Fruit fly (Drosophila melanogaster) whole organism, embryonic: ENCODE results near the gene Obp99a.

Experiments used
- Atf6 ChIP-seq: fragments of 200-800 bp; sonication (Bioruptor generic); IDR thresholded peaks from 2 replicates; pipeline ENCODE4 v1.3.6; 2022; ENCODE audit warnings: missing biosample characterization, missing genetic modification characterization
- BEAF-32 ChIP-seq: fragments of 200-800 bp; sonication (Bioruptor generic); optimal IDR thresholded peaks from 3 replicates; lab custom pipeline; 2017; ENCODE audit warnings: missing biosample characterization, missing genetic modification characterization, mild to moderate bottlenecking, moderate library complexity, missing genetic modification reagents
- CG11247 ChIP-seq: fragments of 200-800 bp; sonication (Bioruptor generic); IDR thresholded peaks from 2 replicates; pipeline ENCODE4 v1.3.6; 2022; ENCODE audit warnings: missing biosample characterization, missing genetic modification characterization
- CG11456 ChIP-seq: fragments of 200-800 bp; sonication (Bioruptor generic); IDR thresholded peaks from 3 replicates; pipeline ENCODE4 v1.3.6; 2022; ENCODE audit warnings: missing biosample characterization, missing genetic modification characterization
- CG11504 ChIP-seq: fragments of 200-800 bp; sonication (Bioruptor generic); optimal IDR thresholded peaks from 3 replicates; lab custom pipeline; 2019; ENCODE audit warnings: missing biosample characterization, mild to moderate bottlenecking, missing genetic modification characterization, moderate library complexity
- CG12219 ChIP-seq: fragments of 200-800 bp; sonication (Bioruptor generic); optimal IDR thresholded peaks from 3 replicates; lab custom pipeline; 2018; ENCODE audit warnings: missing biosample characterization, mild to moderate bottlenecking, missing genetic modification characterization
- CG12942 ChIP-seq: fragments of 200-800 bp; sonication (Bioruptor generic); optimal IDR thresholded peaks from 3 replicates; lab custom pipeline; 2016; ENCODE audit warnings: missing biosample characterization, missing genetic modification characterization
- CG1603 ChIP-seq: fragments of 200-800 bp; sonication (Bioruptor generic); optimal IDR thresholded peaks from 2 replicates; lab custom pipeline; 2019; ENCODE audit warnings: missing biosample characterization, mild to moderate bottlenecking, missing genetic modification characterization, moderate library complexity
- CG17802 ChIP-seq: fragments of 200-800 bp; sonication (Bioruptor generic); optimal IDR thresholded peaks from 2 replicates; lab custom pipeline; 2018; ENCODE audit warnings: missing biosample characterization, mild to moderate bottlenecking, missing genetic modification characterization, moderate library complexity
- CG17912 ChIP-seq: fragments of 200-800 bp; sonication (Bioruptor generic); optimal IDR thresholded peaks from 2 replicates; lab custom pipeline; 2018; ENCODE audit warnings: missing biosample characterization, mild to moderate bottlenecking, missing genetic modification characterization
- CG18262 ChIP-seq: fragments of 200-800 bp; optimal IDR thresholded peaks from 3 replicates; lab custom pipeline; 2019; ENCODE audit warnings: missing biosample characterization, mild to moderate bottlenecking, missing genetic modification characterization, moderate library complexity
- CG2202 ChIP-seq: fragments of 200-800 bp; sonication (Bioruptor generic); optimal IDR thresholded peaks from 2 replicates; lab custom pipeline; 2018; ENCODE audit warnings: missing biosample characterization, mild to moderate bottlenecking, missing genetic modification characterization
- CG2678 ChIP-seq: fragments of 200-800 bp; sonication (Bioruptor generic); optimal IDR thresholded peaks from 3 replicates; lab custom pipeline; 2019; ENCODE audit warnings: missing biosample characterization, mild to moderate bottlenecking, missing genetic modification characterization, moderate library complexity
- CG33213 ChIP-seq: fragments of 200-800 bp; sonication (Bioruptor generic); optimal IDR thresholded peaks from 3 replicates; lab custom pipeline; 2016; ENCODE audit warnings: missing biosample characterization, missing genetic modification characterization
- CG3995 ChIP-seq: fragments of 200-800 bp; sonication (Bioruptor generic); optimal IDR thresholded peaks from 3 replicates; lab custom pipeline; 2016; ENCODE audit warnings: missing biosample characterization, missing genetic modification characterization
- CG4360 ChIP-seq: fragments of 200-800 bp; sonication (Bioruptor generic); IDR thresholded peaks from 2 replicates; pipeline ENCODE4 v1.3.6; 2022; ENCODE audit warnings: missing biosample characterization, missing genetic modification characterization
- CG7271 ChIP-seq: fragments of 200-800 bp; sonication (Bioruptor generic); optimal IDR thresholded peaks from 2 replicates; lab custom pipeline; 2018; ENCODE audit warnings: missing biosample characterization, mild to moderate bottlenecking, missing genetic modification characterization, moderate library complexity
- CG7786 ChIP-seq: fragments of 200-800 bp; sonication (Bioruptor generic); optimal IDR thresholded peaks from 2 replicates; lab custom pipeline; 2016; ENCODE audit warnings: missing biosample characterization, missing genetic modification characterization
- Dfd ChIP-seq, 2 experiments: fragments of >200 bp; optimal IDR thresholded peaks; 2 replicates each; lab custom pipeline; 2017; ENCODE audit warnings: missing biosample characterization in 2 of 2, missing genetic modification characterization in 2 of 2
- Fer2 ChIP-seq: fragments of 200-800 bp; sonication (Bioruptor generic); optimal IDR thresholded peaks from 2 replicates; lab custom pipeline; 2018; ENCODE audit warnings: missing biosample characterization, mild to moderate bottlenecking, missing genetic modification characterization, moderate library complexity
- HLH54F ChIP-seq: fragments of 200-800 bp; sonication (Bioruptor generic); optimal IDR thresholded peaks from 3 replicates; lab custom pipeline; 2016; ENCODE audit warnings: missing biosample characterization, missing genetic modification characterization
- HLHmδ ChIP-seq: fragments of 200-800 bp; sonication (Bioruptor generic); optimal IDR thresholded peaks from 2 replicates; lab custom pipeline; 2018; ENCODE audit warnings: missing biosample characterization, mild to moderate bottlenecking, missing genetic modification characterization, moderate library complexity
- HmgD ChIP-seq: fragments of 200-800 bp; sonication (Bioruptor generic); optimal IDR thresholded peaks from 3 replicates; lab custom pipeline; 2016; ENCODE audit warnings: missing biosample characterization, missing genetic modification characterization
- HmgZ ChIP-seq: fragments of 200-800 bp; sonication (Bioruptor generic); optimal IDR thresholded peaks from 2 replicates; lab custom pipeline; 2018; ENCODE audit warnings: missing biosample characterization, mild to moderate bottlenecking, missing genetic modification characterization
- Hr39 ChIP-seq: fragments of >200 bp; optimal IDR thresholded peaks from 2 replicates; lab custom pipeline; 2017
- Lhr ChIP-seq: fragments of 200-800 bp; sonication (Bioruptor generic); optimal IDR thresholded peaks from 3 replicates; lab custom pipeline; 2017; ENCODE audit warnings: mild to moderate bottlenecking, missing biosample characterization, missing genetic modification reagents, missing genetic modification characterization
- Lpt ChIP-seq: fragments of >200 bp; optimal IDR thresholded peaks from 2 replicates; lab custom pipeline; 2018; ENCODE audit warnings: missing biosample characterization, missing genetic modification characterization
- NC2α ChIP-seq: fragments of 200-800 bp; sonication (Bioruptor generic); optimal IDR thresholded peaks from 2 replicates; lab custom pipeline; 2016; ENCODE audit warnings: missing biosample characterization, missing genetic modification characterization
- Nf-YA ChIP-seq: fragments of 200-800 bp; sonication (Bioruptor generic); IDR thresholded peaks from 2 replicates; pipeline ENCODE4 v1.3.6; 2022; ENCODE audit warnings: missing biosample characterization, missing genetic modification characterization
- Sin3A ChIP-seq: fragments of >200 bp; optimal IDR thresholded peaks from 2 replicates; lab custom pipeline; 2018
- Stat92E ChIP-seq, 3 experiments: fragments of >200 bp in 2 of 3; fragments of 200-800 bp in 1 of 3; sonication (Bioruptor generic) in 1 of 3; optimal IDR thresholded peaks; 2 replicates each; lab custom pipeline; 2017 to 2019; ENCODE audit warnings: missing biosample characterization in 3 of 3, missing genetic modification characterization in 3 of 3, mild to moderate bottlenecking in 1 of 3, moderate library complexity in 1 of 3
- abd-A ChIP-seq: fragments of 200-800 bp; sonication (Bioruptor generic); optimal IDR thresholded peaks from 3 replicates; lab custom pipeline; 2019; ENCODE audit warnings: missing biosample characterization, mild to moderate bottlenecking, missing genetic modification characterization, moderate library complexity
- br ChIP-seq: fragments of >200 bp; optimal IDR thresholded peaks from 2 replicates; lab custom pipeline; 2017
- cas ChIP-seq: fragments of 200-800 bp; sonication (Bioruptor generic); IDR thresholded peaks from 2 replicates; pipeline ENCODE4 v1.3.6; 2022; ENCODE audit warnings: missing biosample characterization, missing genetic modification characterization
- croc ChIP-seq: fragments of 200-800 bp; sonication (Bioruptor generic); conservative IDR thresholded peaks from 3 replicates; pipeline ENCODE4 v1.3.6; 2022; ENCODE audit warnings: missing biosample characterization, missing genetic modification characterization
- dan ChIP-seq: fragments of 200-800 bp; sonication (Bioruptor generic); IDR thresholded peaks from 2 replicates; pipeline ENCODE4 v1.3.6; 2022; ENCODE audit warnings: missing biosample characterization, missing genetic modification characterization
- danr ChIP-seq: fragments of 200-800 bp; sonication (Bioruptor generic); IDR thresholded peaks from 2 replicates; pipeline ENCODE4 v1.3.6; 2022; ENCODE audit warnings: missing biosample characterization, missing genetic modification characterization
- dimm ChIP-seq: fragments of 200-800 bp; sonication (Bioruptor generic); IDR thresholded peaks from 2 replicates; pipeline ENCODE4 v1.3.6; 2022; ENCODE audit warnings: missing biosample characterization, missing genetic modification characterization
- fd3F ChIP-seq: fragments of 200-800 bp; sonication (Bioruptor generic); optimal IDR thresholded peaks from 2 replicates; lab custom pipeline; 2018; ENCODE audit warnings: missing biosample characterization, mild to moderate bottlenecking, missing genetic modification characterization, moderate library complexity
- fru ChIP-seq: fragments of >200 bp; optimal IDR thresholded peaks from 2 replicates; lab custom pipeline; 2017
- fu2 ChIP-seq: fragments of 200-800 bp; sonication (Bioruptor generic); optimal IDR thresholded peaks from 2 replicates; lab custom pipeline; 2016; ENCODE audit warnings: missing biosample characterization, missing genetic modification characterization
- grau ChIP-seq: fragments of 200-800 bp; optimal IDR thresholded peaks from 3 replicates; lab custom pipeline; 2019; ENCODE audit warnings: missing biosample characterization, mild to moderate bottlenecking, missing genetic modification characterization, moderate library complexity
- hkb ChIP-seq, 2 experiments: fragments of 200-800 bp in 1 of 2; fragments of >200 bp in 1 of 2; sonication (Bioruptor generic) in 1 of 2; IDR thresholded peaks in 1 of 2; optimal IDR thresholded peaks in 1 of 2; 2 replicates each; pipeline versions ENCODE4 v1.3.6 to Lab custom; 2017 to 2022; ENCODE audit warnings: missing biosample characterization in 1 of 2, missing genetic modification characterization in 1 of 2
- insv ChIP-seq, 2 experiments: fragments of 200-800 bp; sonication (Bioruptor generic); optimal IDR thresholded peaks; 3 replicates each; lab custom pipeline; 2016 to 2018; ENCODE audit warnings: missing biosample characterization in 2 of 2, missing genetic modification characterization in 2 of 2
- jing ChIP-seq: fragments of 200-800 bp; sonication (Bioruptor generic); optimal IDR thresholded peaks from 2 replicates; lab custom pipeline; 2018; ENCODE audit warnings: missing biosample characterization, mild to moderate bottlenecking, missing genetic modification characterization
- lbe ChIP-seq: fragments of 200-800 bp; sonication (Bioruptor generic); optimal IDR thresholded peaks from 2 replicates; lab custom pipeline; 2016; ENCODE audit warnings: missing biosample characterization, mild to moderate bottlenecking, missing genetic modification characterization
- sim ChIP-seq: fragments of 200-800 bp; sonication (Bioruptor generic); IDR thresholded peaks from 2 replicates; pipeline ENCODE4 v1.3.6; 2022; ENCODE audit warnings: missing biosample characterization, missing genetic modification characterization
- sisA ChIP-seq: fragments of 200-800 bp; sonication (Bioruptor generic); IDR thresholded peaks from 2 replicates; pipeline ENCODE4 v1.3.6; 2022; ENCODE audit warnings: missing biosample characterization, missing genetic modification characterization
- ssp ChIP-seq: fragments of 200-800 bp; sonication (Bioruptor generic); IDR thresholded peaks from 2 replicates; pipeline ENCODE4 v1.3.6; 2022; ENCODE audit warnings: missing biosample characterization, missing genetic modification characterization
- sug ChIP-seq: fragments of 200-800 bp; optimal IDR thresholded peaks from 2 replicates; lab custom pipeline; 2019; ENCODE audit warnings: missing biosample characterization, mild to moderate bottlenecking, missing genetic modification characterization, moderate library complexity
- toy ChIP-seq: fragments of 200-800 bp; sonication (Bioruptor generic); IDR thresholded peaks from 2 replicates; pipeline ENCODE4 v1.3.6; 2022; ENCODE audit warnings: missing biosample characterization, missing genetic modification characterization
- usp ChIP-seq: fragments of >200 bp; optimal IDR thresholded peaks from 2 replicates; lab custom pipeline; 2017; ENCODE audit warnings: missing biosample characterization, missing genetic modification characterization
- wek ChIP-seq: fragments of 200-800 bp; sonication (Bioruptor generic); optimal IDR thresholded peaks from 3 replicates; lab custom pipeline; 2018; ENCODE audit warnings: missing biosample characterization, mild to moderate bottlenecking, missing genetic modification characterization, moderate library complexity

Obp99a gene

dm6 chr3R:29699220-29699619 lies 27.8 kb downstream of the Obp99a start (continued):
- TF ChIP-seq HLH54F (GFP tag; lab: Kevin White, UChicago) = no peak
- no peak; the same call in 1 of the 2 replicates for TF ChIP-seq CG4360 (GFP tag; lab: Robert Waterston, UW)
- TF ChIP-seq wek = no peak
- no peak for TF ChIP-seq CG7786
- TF ChIP-seq CG33213 (GFP tag; lab: Kevin White, UChicago) = no peak
- TF ChIP-seq CG12219 (GFP tag; lab: Kevin White, UChicago) = no peak
- peak; percentile 52; the same call in 1 of the 2 replicates for TF ChIP-seq danr (GFP tag; lab: Robert Waterston, UW)
- TF ChIP-seq insv (GFP tag; optimal IDR thresholded peaks at IDR 0.05; lab: Kevin White, UChicago) = no peak
- TF ChIP-seq usp (GFP tag; lab: Kevin White, UChicago) = no peak
- TF ChIP-seq Fer2 (tag; lab: Kevin White, UChicago) = no peak
- TF ChIP-seq CG17912 (GFP tag; lab: Kevin White, UChicago) = no peak
- TF ChIP-seq CG17802 (tag; lab: Kevin White, UChicago) = no peak
- TF ChIP-seq hkb (optimal IDR thresholded peaks at IDR 0.05; lab: Kevin White, UChicago) = no peak
- TF ChIP-seq hkb (GFP tag; IDR thresholded peaks at IDR 0.05; lab: Robert Waterston, UW) = peak; percentile 49
- TF ChIP-seq sisA = 0 out of 2 replicates have a peak, but pooled peaks have one; percentile 8
- TF ChIP-seq croc = peak; percentile 47; the same call in 2 of the 3 replicates
- no peak for TF ChIP-seq CG12942 (GFP tag; lab: Kevin White, UChicago)
- TF ChIP-seq dan = peak; percentile 65; the same call in 1 of the 2 replicates
- TF ChIP-seq grau (tag; lab: Kevin White, UChicago) = no peak
- TF ChIP-seq CG7271 = no peak
- peak; percentile 58; the same call in 1 of the 2 replicates for TF ChIP-seq sim (GFP tag; lab: Robert Waterston, UW)
- no peak for TF ChIP-seq Stat92E (GFP tag; optimal IDR thresholded peaks at IDR 0.05; lab: Kevin White, UChicago)
- 0 out of 2 replicates have a peak, but pooled peaks have one; percentile 6 for TF ChIP-seq CG11247
- no peak for TF ChIP-seq CG3995 (GFP tag; lab: Kevin White, UChicago)
- TF ChIP-seq jing = no peak
- TF ChIP-seq sug = no peak
- no peak for TF ChIP-seq CG2678 (tag; lab: Kevin White, UChicago)
- no peak for TF ChIP-seq Lpt (GFP tag; lab: Kevin White, UChicago)
- peak; percentile 74 for TF ChIP-seq CG1603 (tag; lab: Kevin White, UChicago)
- no peak for TF ChIP-seq Nf-YA
- no peak for TF ChIP-seq Lhr (GFP tag; lab: Kevin White, UChicago)
- no peak for TF ChIP-seq BEAF-32
- TF ChIP-seq toy = no peak
- no peak for TF ChIP-seq HmgZ (tag; lab: Kevin White, UChicago)
- no peak for TF ChIP-seq Atf6 (GFP tag; lab: Robert Waterston, UW)
- TF ChIP-seq CG2202 (tag; lab: Kevin White, UChicago) = no peak
- no peak for TF ChIP-seq Hr39 (lab: Kevin White, UChicago)
- no peak for TF ChIP-seq NC2α (GFP tag; lab: Kevin White, UChicago)
- no peak for TF ChIP-seq Dfd (GFP tag; optimal IDR thresholded peaks at IDR 0.05; lab: Kevin White, UChicago)
- no peak for TF ChIP-seq lbe (GFP tag; lab: Kevin White, UChicago)
- TF ChIP-seq br (lab: Kevin White, UChicago) = no peak
- no peak for TF ChIP-seq Sin3A (lab: Kevin White, UChicago)
- no peak for TF ChIP-seq cas (GFP tag; lab: Robert Waterston, UW)
- peak; percentile 58 for TF ChIP-seq ssp (GFP tag; lab: Robert Waterston, UW)
- no peak for TF ChIP-seq fu2
- TF ChIP-seq dimm = no peak
- no peak for TF ChIP-seq CG11456 (GFP tag; lab: Robert Waterston, UW)
- no peak for TF ChIP-seq fru (lab: Kevin White, UChicago)
- peak; percentile 74 for TF ChIP-seq CG18262 (tag; lab: Kevin White, UChicago)
- TF ChIP-seq abd-A (tag; lab: Kevin White, UChicago) = no peak
- no peak for TF ChIP-seq fd3F (GFP tag; lab: Kevin White, UChicago)
- TF ChIP-seq HLHmδ (GFP tag; lab: Kevin White, UChicago) = no peak
- TF ChIP-seq CG11504 (tag; lab: Kevin White, UChicago) = peak; percentile 40
- TF ChIP-seq HmgD (GFP tag; lab: Kevin White, UChicago) = no peak
